Fruit fly (Drosophila melanogaster): Measurements from ENCODE around the gene ScsbetaG.

The ScsbetaG gene

DNA sequence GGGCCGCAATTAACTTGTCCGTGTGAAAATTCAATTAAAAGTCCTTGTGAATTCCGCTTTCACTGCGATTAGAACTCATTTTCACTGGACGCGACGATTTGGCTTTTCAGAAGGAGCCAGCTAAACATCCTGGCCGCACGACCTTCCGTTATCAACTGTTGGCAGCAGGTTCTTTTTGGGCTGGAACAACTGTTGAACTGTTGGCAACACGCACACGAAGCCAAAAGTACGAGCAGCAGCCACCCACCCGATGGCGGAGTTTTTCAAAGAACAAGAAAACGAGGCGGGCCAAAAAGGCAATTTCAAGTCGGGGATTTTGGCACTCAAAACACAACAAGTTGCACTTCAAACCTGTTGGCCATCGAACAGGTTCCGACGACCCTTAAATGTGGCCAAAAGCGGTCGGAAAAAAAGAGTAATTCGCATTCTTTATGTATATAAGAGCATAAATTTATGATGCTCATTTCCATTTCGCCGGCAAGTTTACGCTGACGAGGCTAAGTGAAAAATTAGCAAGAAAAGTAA, 40.5 kb downstream of the ScsbetaG start:
- TF ChIP-seq woc (GFP tag; optimal IDR thresholded peaks at IDR 0.05), result no peak
- TF ChIP-seq Abd-B (GFP tag; optimal IDR thresholded peaks at IDR 0.05), result no peak
- TF ChIP-seq CG9705 (GFP tag; optimal IDR thresholded peaks at IDR 0.05), result no peak
- no peak for TF ChIP-seq lola (GFP tag; optimal IDR thresholded peaks at IDR 0.05)
- TF ChIP-seq GATAd (GFP tag; optimal IDR thresholded peaks at IDR 0.05), result no peak
- no peak for TF ChIP-seq Jra (GFP tag; optimal IDR thresholded peaks at IDR 0.05)
- no peak for TF ChIP-seq tai (GFP tag; optimal IDR thresholded peaks at IDR 0.05)
- TF ChIP-seq pan (optimal IDR thresholded peaks at IDR 0.05), result no peak
- no peak for TF ChIP-seq rgr (GFP tag; optimal IDR thresholded peaks at IDR 0.05)
- TF ChIP-seq fru (GFP tag; optimal IDR thresholded peaks at IDR 0.05), result no peak
- TF ChIP-seq dsf (GFP tag; optimal IDR thresholded peaks at IDR 0.05; ENCODE audit: borderline replicate concordance), result no peak
- no peak for TF ChIP-seq br (GFP tag; optimal IDR thresholded peaks at IDR 0.05)
- TF ChIP-seq brk (GFP tag; optimal IDR thresholded peaks at IDR 0.05), result no peak
- TF ChIP-seq Dfd (GFP tag; optimal IDR thresholded peaks at IDR 0.05), result no peak
- no peak for TF ChIP-seq psq (GFP tag; optimal IDR thresholded peaks at IDR 0.05)
- TF ChIP-seq Myc (optimal IDR thresholded peaks at IDR 0.05), result no peak
- no peak for TF ChIP-seq usp (GFP tag; optimal IDR thresholded peaks at IDR 0.05)
- no peak for TF ChIP-seq sage (GFP tag; optimal IDR thresholded peaks at IDR 0.05)
- TF ChIP-seq HLH106 (tag; optimal IDR thresholded peaks at IDR 0.05), result no peak

DNA sequence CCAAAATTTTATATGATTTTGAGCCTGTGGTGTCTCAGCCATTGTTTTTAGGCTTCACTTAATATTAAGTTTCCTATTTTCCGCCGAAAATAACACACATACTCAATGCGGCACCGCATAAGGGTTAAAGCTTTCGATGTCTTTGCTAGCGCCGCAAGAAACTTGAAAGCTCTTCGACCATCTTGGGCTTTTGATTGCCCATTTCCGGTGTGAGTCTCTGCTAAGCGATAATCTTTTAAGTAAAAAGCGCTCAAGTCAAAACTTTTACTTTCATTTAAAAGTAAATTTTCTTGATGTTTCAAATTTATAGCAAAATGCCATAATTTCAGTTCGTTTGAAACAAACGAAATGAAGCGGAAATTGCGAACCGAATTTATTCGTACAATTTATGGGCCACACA, 51.5 kb downstream of the ScsbetaG start:
- peak; percentile 80 for TF ChIP-seq br (GFP tag; optimal IDR thresholded peaks at IDR 0.05)
- peak; percentile 35 for TF ChIP-seq Mio (GFP tag; optimal IDR thresholded peaks at IDR 0.05)
- peak; percentile 22 for TF ChIP-seq woc (GFP tag; optimal IDR thresholded peaks at IDR 0.05)
- peak; percentile 40 for TF ChIP-seq Hnf4 (GFP tag; optimal IDR thresholded peaks at IDR 0.05)
- no peak for TF ChIP-seq Jra (GFP tag; optimal IDR thresholded peaks at IDR 0.05)
- TF ChIP-seq GATAd (GFP tag; optimal IDR thresholded peaks at IDR 0.05), result no peak
- no peak for TF ChIP-seq psq (GFP tag; optimal IDR thresholded peaks at IDR 0.05)
- no peak for TF ChIP-seq Dfd (GFP tag; optimal IDR thresholded peaks at IDR 0.05)
- TF ChIP-seq Abd-B (GFP tag; optimal IDR thresholded peaks at IDR 0.05), result no peak
- TF ChIP-seq N (GFP tag; optimal IDR thresholded peaks at IDR 0.05), result no peak
- peak; percentile 85 for TF ChIP-seq Hr83 (GFP tag; optimal IDR thresholded peaks at IDR 0.05; ENCODE audit: poor library complexity, severe bottlenecking)
- TF ChIP-seq usp (GFP tag; optimal IDR thresholded peaks at IDR 0.05), result no peak
- no peak for TF ChIP-seq tai (GFP tag; optimal IDR thresholded peaks at IDR 0.05)
- peak; percentile 74 for TF ChIP-seq OdsH (GFP tag; optimal IDR thresholded peaks at IDR 0.05)
- peak; percentile 32 for TF ChIP-seq CG32264 (GFP tag; optimal IDR thresholded peaks at IDR 0.05)
- TF ChIP-seq dl (GFP tag; optimal IDR thresholded peaks at IDR 0.05; ENCODE audit: insufficient read depth in 1 of 2, partially characterized antibody in 2 of 2), result no peak
- TF ChIP-seq HLH106 (tag; optimal IDR thresholded peaks at IDR 0.05), result peak; percentile 70
- TF ChIP-seq Myc (optimal IDR thresholded peaks at IDR 0.05), result no peak
- TF ChIP-seq Rel (GFP tag; optimal IDR thresholded peaks at IDR 0.05), result no peak
- no peak for TF ChIP-seq Rel (tag; optimal IDR thresholded peaks at IDR 0.05)
- no peak for TF ChIP-seq Dif (GFP tag; optimal IDR thresholded peaks at IDR 0.05; ENCODE audit: partially characterized antibody)
- no peak for TF ChIP-seq dsf (GFP tag; optimal IDR thresholded peaks at IDR 0.05; ENCODE audit: borderline replicate concordance)
- TF ChIP-seq jim (GFP tag; optimal IDR thresholded peaks at IDR 0.05), result no peak
- peak; percentile 92 for TF ChIP-seq rgr (GFP tag; optimal IDR thresholded peaks at IDR 0.05)
- TF ChIP-seq Sp1 (GFP tag; optimal IDR thresholded peaks at IDR 0.05), result peak; percentile 79
- TF ChIP-seq dmrt93B (GFP tag; optimal IDR thresholded peaks at IDR 0.05), result peak; percentile 86
- TF ChIP-seq pan (optimal IDR thresholded peaks at IDR 0.05), result no peak
- peak; percentile 87 for TF ChIP-seq brk (GFP tag; optimal IDR thresholded peaks at IDR 0.05)
- TF ChIP-seq h (GFP tag; optimal IDR thresholded peaks at IDR 0.05), result peak; percentile 74
- no peak for TF ChIP-seq Vsx2 (GFP tag; optimal IDR thresholded peaks at IDR 0.05; ENCODE audit: partially characterized antibody)
- peak; percentile 41 for TF ChIP-seq sage (GFP tag; optimal IDR thresholded peaks at IDR 0.05)
- TF ChIP-seq foxo (GFP tag; optimal IDR thresholded peaks at IDR 0.05), result peak; percentile 27 to 58
- TF ChIP-seq CrebA (GFP tag; optimal IDR thresholded peaks at IDR 0.05; ENCODE audit: borderline replicate concordance), result no peak
- TF ChIP-seq ey (GFP tag; optimal IDR thresholded peaks at IDR 0.05), result peak; percentile 49
- TF ChIP-seq CG9705 (GFP tag; optimal IDR thresholded peaks at IDR 0.05), result peak; percentile 81
- no peak for TF ChIP-seq lola (GFP tag; optimal IDR thresholded peaks at IDR 0.05)
- TF ChIP-seq Hr78 (GFP tag; optimal IDR thresholded peaks at IDR 0.05), result no peak
- peak; percentile 62 for TF ChIP-seq fru (GFP tag; optimal IDR thresholded peaks at IDR 0.05)
- TF ChIP-seq sv (GFP tag; optimal IDR thresholded peaks at IDR 0.05), result peak; percentile 81

Measured in whole organism, wandering third instar larva.